Worm (Caenorhabditis elegans) whole organism, young adult: Measurements from ENCODE around the gene F56C9.6.

Experiments
- F10E7.11 ChIP-seq: sonication (generic microtip); optimal IDR thresholded peaks from 2 replicates; lab custom pipeline; 2017; ENCODE audit warnings: mild to moderate bottlenecking, missing genetic modification characterization, moderate library complexity, missing compliant biosample characterization
- F23B12.7 ChIP-seq: sonication (generic microtip); optimal IDR thresholded peaks from 2 replicates; lab custom pipeline; 2017; ENCODE audit warnings: missing genetic modification characterization, mild to moderate bottlenecking, missing compliant biosample characterization, antibody characterized with exemption, moderate library complexity; ENCODE audit not compliant: insufficient read depth
- F37B4.10 ChIP-seq: fragments of 200-800 bp; sonication (Bioruptor generic); IDR thresholded peaks from 2 replicates; pipeline ENCODE4 v1.3.6; 2022; ENCODE audit warnings: missing genetic modification characterization, missing compliant biosample characterization
- F55B11.4 ChIP-seq: sonication (generic microtip); optimal IDR thresholded peaks from 2 replicates; lab custom pipeline; 2016; ENCODE audit warnings: missing compliant biosample characterization, missing genetic modification characterization, borderline replicate concordance; ENCODE audit not compliant: insufficient read depth
- K11D2.4 ChIP-seq: fragments of 200-800 bp; sonication (Bioruptor generic); IDR thresholded peaks from 2 replicates; pipeline ENCODE4 v1.3.6; 2022; ENCODE audit warnings: missing genetic modification reagents, missing genetic modification characterization, missing compliant biosample characterization
- T07F8.4 ChIP-seq: sonication (generic microtip); optimal IDR thresholded peaks from 2 replicates; lab custom pipeline; 2016; ENCODE audit warnings: mild to moderate bottlenecking, missing genetic modification characterization, moderate library complexity, missing compliant biosample characterization
- T26A5.8 ChIP-seq: sonication (generic microtip); optimal IDR thresholded peaks from 2 replicates; lab custom pipeline; 2016; ENCODE audit warnings: missing genetic modification characterization, missing compliant biosample characterization
- Y53F4B.3 ChIP-seq: fragments of 200-800 bp; sonication (Bioruptor generic); IDR thresholded peaks from 2 replicates; pipeline ENCODE4 v1.3.6; 2022; ENCODE audit warnings: missing genetic modification reagents, missing genetic modification characterization, missing compliant biosample characterization
- Y95B8A.8 ChIP-seq: fragments of 200-800 bp; sonication (Bioruptor generic); IDR thresholded peaks from 2 replicates; pipeline ENCODE4 v1.3.6; 2022; ENCODE audit warnings: missing genetic modification reagents, missing genetic modification characterization, missing compliant biosample characterization
- ama-1 ChIP-seq, 3 experiments: fragments of 150-350 bp in 1 of 3; sonication (generic microtip) in 2 of 3; optimal IDR thresholded peaks; 2 replicates each; lab custom pipeline; 2014 to 2018; ENCODE audit warnings: missing biosample characterization in 2 of 3, missing genetic modification characterization in 2 of 3, missing genetic modification reagents in 2 of 3
- attf-6 ChIP-seq: fragments of 200-800 bp; sonication (Bioruptor generic); IDR thresholded peaks from 2 replicates; pipeline ENCODE4 v1.3.6; 2022; ENCODE audit warnings: missing genetic modification reagents, missing genetic modification characterization, missing compliant biosample characterization
- bed-1 ChIP-seq: fragments of 200-800 bp; sonication (Bioruptor generic); IDR thresholded peaks from 2 replicates; pipeline ENCODE4 v1.3.6; 2022; ENCODE audit warnings: missing genetic modification reagents, missing genetic modification characterization, missing compliant biosample characterization
- cebp-2 ChIP-seq: fragments of 200-800 bp; sonication (Bioruptor generic); IDR thresholded peaks from 2 replicates; pipeline ENCODE4 v1.3.6; 2022; ENCODE audit warnings: missing genetic modification characterization, missing compliant biosample characterization
- ceh-58 ChIP-seq: fragments of 200-800 bp; sonication (Bioruptor generic); IDR thresholded peaks from 2 replicates; pipeline ENCODE4 v1.3.6; 2022; ENCODE audit warnings: missing genetic modification characterization, missing compliant biosample characterization
- ceh-91 ChIP-seq: fragments of 200-800 bp; sonication (Bioruptor generic); IDR thresholded peaks from 2 replicates; pipeline ENCODE4 v1.3.6; 2022; ENCODE audit warnings: missing genetic modification reagents, missing genetic modification characterization, missing compliant biosample characterization
- egl-44 ChIP-seq: fragments of 200-800 bp; sonication (Bioruptor generic); IDR thresholded peaks from 2 replicates; pipeline ENCODE4 v1.3.6; 2022; ENCODE audit warnings: missing genetic modification reagents, missing genetic modification characterization, missing compliant biosample characterization
- hlh-26 ChIP-seq: fragments of 200-800 bp; sonication (Bioruptor generic); conservative IDR thresholded peaks from 2 replicates; pipeline ENCODE4 v1.3.6; 2022; ENCODE audit warnings: missing genetic modification reagents, missing genetic modification characterization, missing compliant biosample characterization
- hsf-1 ChIP-seq: fragments of 200-800 bp; sonication (Bioruptor generic); IDR thresholded peaks from 2 replicates; pipeline ENCODE4 v1.3.6; 2022; ENCODE audit warnings: missing genetic modification reagents, missing genetic modification characterization, missing compliant biosample characterization
- lin-35 ChIP-seq, 3 experiments: fragments of 150-350 bp in 2 of 3; sonication (generic microtip) in 1 of 3; optimal IDR thresholded peaks; 2 replicates each; lab custom pipeline; 2014 to 2018; ENCODE audit warnings: missing biosample characterization in 3 of 3, missing genetic modification characterization in 3 of 3, missing genetic modification reagents in 3 of 3
- lin-54 ChIP-seq: fragments of 200-800 bp; sonication (Bioruptor generic); optimal IDR thresholded peaks from 2 replicates; lab custom pipeline; 2018; ENCODE audit warnings: mild to moderate bottlenecking, missing genetic modification characterization, missing compliant biosample characterization
- lir-1 ChIP-seq: fragments of 200-800 bp; sonication (Bioruptor generic); conservative IDR thresholded peaks from 2 replicates; pipeline ENCODE4 v1.3.6; 2022; ENCODE audit warnings: missing genetic modification reagents, missing genetic modification characterization, missing compliant biosample characterization
- madf-10 ChIP-seq: sonication (generic microtip); optimal IDR thresholded peaks from 2 replicates; lab custom pipeline; 2016; ENCODE audit warnings: mild to moderate bottlenecking, missing genetic modification characterization, missing compliant biosample characterization
- madf-6 ChIP-seq: fragments of 200-800 bp; sonication (Bioruptor generic); IDR thresholded peaks from 2 replicates; pipeline ENCODE4 v1.3.6; 2022; ENCODE audit warnings: missing genetic modification reagents, missing genetic modification characterization, missing compliant biosample characterization
- madf-8 ChIP-seq: fragments of 200-800 bp; sonication (Bioruptor generic); conservative IDR thresholded peaks from 2 replicates; pipeline ENCODE4 v1.3.6; 2022; ENCODE audit warnings: missing genetic modification reagents, missing genetic modification characterization, missing compliant biosample characterization
- mel-28 ChIP-seq: sonication (generic microtip); optimal IDR thresholded peaks from 2 replicates; lab custom pipeline; 2016; ENCODE audit warnings: borderline replicate concordance, mild to moderate bottlenecking, missing genetic modification characterization, missing compliant biosample characterization
- nfya-1 ChIP-seq: sonication (generic microtip); optimal IDR thresholded peaks from 2 replicates; lab custom pipeline; 2017; ENCODE audit warnings: antibody characterized with exemption, missing compliant biosample characterization, missing genetic modification characterization, borderline replicate concordance; ENCODE audit not compliant: insufficient read depth
- nhr-120 ChIP-seq: fragments of 200-800 bp; sonication (Bioruptor generic); IDR thresholded peaks from 2 replicates; pipeline ENCODE4 v1.3.6; 2022; ENCODE audit warnings: missing genetic modification characterization, missing compliant biosample characterization
- nhr-179 ChIP-seq: sonication (generic microtip); optimal IDR thresholded peaks from 2 replicates; lab custom pipeline; 2016; ENCODE audit warnings: mild to moderate bottlenecking, missing genetic modification characterization, missing compliant biosample characterization
- nhr-80 ChIP-seq: sonication (generic microtip); optimal IDR thresholded peaks from 2 replicates; lab custom pipeline; 2016; ENCODE audit warnings: missing genetic modification characterization, missing compliant biosample characterization
- pha-4 ChIP-seq: fragments of 150-350 bp; sonication (generic microtip); optimal IDR thresholded peaks from 2 replicates; lab custom pipeline; 2014; ENCODE audit warnings: missing biosample characterization, missing genetic modification reagents, missing genetic modification characterization
- rcor-1 ChIP-seq: fragments of 200-800 bp; sonication (Bioruptor generic); IDR thresholded peaks from 2 replicates; pipeline ENCODE4 v1.3.6; 2022; ENCODE audit warnings: missing genetic modification reagents, missing genetic modification characterization, missing compliant biosample characterization
- sptf-2 ChIP-seq: fragments of 200-800 bp; sonication (Bioruptor generic); optimal IDR thresholded peaks from 2 replicates; lab custom pipeline; 2018; ENCODE audit warnings: mild to moderate bottlenecking, missing genetic modification characterization, missing compliant biosample characterization
- tbp1 ChIP-seq: fragments of 200-800 bp; sonication (Bioruptor generic); optimal IDR thresholded peaks from 2 replicates; lab custom pipeline; 2018; ENCODE audit warnings: mild to moderate bottlenecking, missing genetic modification characterization, missing compliant biosample characterization
- xnd-1 ChIP-seq: sonication (generic microtip); optimal IDR thresholded peaks from 2 replicates; lab custom pipeline; 2016; ENCODE audit warnings: missing genotype, missing genetic modification reagents, missing genetic modification characterization, missing compliant biosample characterization
- ztf-28 ChIP-seq: fragments of 200-800 bp; sonication (Bioruptor generic); IDR thresholded peaks from 2 replicates; pipeline ENCODE4 v1.3.6; 2022; ENCODE audit warnings: missing genetic modification reagents, missing genetic modification characterization, missing compliant biosample characterization

Gene F56C9.6

ce11 chrIII:7323331-7323730, 12.8 kb upstream of the F56C9.6 start:
- TF ChIP-seq F37B4.10 (no peak), T07F8.4 (no peak), T26A5.8 (tag; lab: Kevin White, UChicago) (no peak), nhr-80 (tag; lab: Kevin White, UChicago) (peak; percentile 24), egl-44 (no peak)

DNA sequence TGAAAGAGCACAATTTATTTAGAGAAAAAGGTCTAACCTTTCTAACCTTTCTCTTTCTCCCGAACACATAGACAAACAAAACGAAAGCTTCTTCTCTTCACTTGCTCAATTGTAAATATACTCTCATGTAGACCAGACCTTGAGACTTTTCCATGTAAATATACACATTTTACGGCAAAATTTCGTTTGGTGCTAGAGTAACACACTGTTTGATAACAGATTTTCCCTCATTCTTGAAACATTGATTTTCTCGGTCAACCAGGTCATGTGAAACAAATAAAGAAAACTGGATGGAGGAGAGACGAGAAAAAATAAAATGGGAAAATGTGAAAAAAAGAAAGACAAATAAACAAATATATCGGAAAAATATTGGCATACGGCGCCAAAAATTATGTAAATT, 11.4 kb upstream of the F56C9.6 start:
- TF ChIP-seq Y53F4B.3 (no peak), pha-4 (tag; lab: Kevin White, UChicago) (peak; percentile 7)

DNA sequence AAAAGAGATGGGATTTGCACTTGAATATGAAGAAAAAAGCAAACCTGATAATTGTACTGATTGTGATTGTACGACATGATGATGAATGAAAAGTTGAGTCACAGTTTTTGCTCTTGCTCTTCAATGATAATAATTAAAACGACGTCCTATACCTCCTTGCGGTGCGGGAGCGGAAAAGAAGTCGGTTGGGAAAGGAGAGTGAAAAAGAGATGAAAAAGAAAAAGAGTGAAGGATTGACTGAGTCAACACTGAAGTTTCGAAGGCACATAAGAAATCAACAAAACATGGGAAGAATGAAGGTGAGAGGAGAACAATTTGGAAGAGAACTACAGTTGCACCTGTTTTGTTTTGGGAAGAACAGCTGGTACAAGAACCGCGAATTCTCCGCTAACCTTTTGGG, 8.8 kb upstream of the F56C9.6 start, which contains the start of gene F56C9.8:
F56C9.8 (minus strand) TSS at position 120 of the 400 bp plus-strand sequence.
- TF ChIP-seq ceh-91: no peak
- TF ChIP-seq nhr-80 (tag; lab: Kevin White, UChicago): peak; percentile 30
- TF ChIP-seq madf-8 (GFP tag; lab: Robert Waterston, UW): no peak
- no peak for TF ChIP-seq F55B11.4 (tag; lab: Kevin White, UChicago)

DNA sequence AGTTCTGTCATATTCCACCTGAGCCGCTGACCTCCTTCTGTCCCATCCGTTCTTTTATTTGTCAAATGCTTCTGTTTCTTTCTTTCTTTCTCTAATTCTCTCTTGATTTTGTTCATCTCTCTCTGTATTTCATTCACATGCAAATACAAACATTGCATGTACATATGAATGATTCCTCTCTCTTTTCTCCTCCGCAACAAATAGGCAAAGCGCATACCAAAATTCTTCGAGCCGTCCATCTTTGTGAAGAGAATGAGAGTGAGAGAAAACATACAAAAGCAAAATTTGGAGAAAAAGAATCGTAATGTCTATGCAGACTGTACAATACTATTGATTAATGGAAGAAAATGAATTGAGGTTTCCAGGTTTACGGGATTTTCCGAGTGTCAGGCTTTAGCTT, 6.8 kb upstream of the F56C9.6 start:
- TF ChIP-seq xnd-1 (tag; lab: Kevin White, UChicago) (no peak), rcor-1 (no peak), tbp1 (GFP tag; lab: Kevin White, UChicago) (no peak), nhr-80 (tag; lab: Kevin White, UChicago) (peak; percentile 63)

- no peak for TF ChIP-seq mel-28
- TF ChIP-seq nhr-80 (tag; lab: Kevin White, UChicago): peak; percentile 75
- no peak for TF ChIP-seq hsf-1 (GFP tag; lab: Robert Waterston, UW)
- no peak for TF ChIP-seq sptf-2 (GFP tag; lab: Kevin White, UChicago)
- TF ChIP-seq cebp-2 (GFP tag; lab: Robert Waterston, UW): no peak
- no peak for TF ChIP-seq madf-6 (GFP tag; lab: Robert Waterston, UW)
- no peak for TF ChIP-seq madf-10 (tag; lab: Kevin White, UChicago)
- TF ChIP-seq, all 124 proteins: peak for 1
These were observed 4.5 kb upstream of the F56C9.6 start, which contains the start of gene nspg-6 for ce11 chrIII:7314927-7315547. Gene nspg-6 (minus strand): TSS chrIII:7314977.

- no peak for TF ChIP-seq nhr-120 (GFP tag; lab: Robert Waterston, UW)
- no peak for TF ChIP-seq bed-1 (GFP tag; lab: Robert Waterston, UW)
- TF ChIP-seq Y95B8A.8 (GFP tag; lab: Robert Waterston, UW): no peak
- no peak for TF ChIP-seq F10E7.11 (tag; lab: Kevin White, UChicago)
- TF ChIP-seq Y53F4B.3: no peak
- no peak for TF ChIP-seq nhr-179 (tag; lab: Kevin White, UChicago)
- no peak for TF ChIP-seq attf-6 (GFP tag; lab: Robert Waterston, UW)
- no peak for TF ChIP-seq hlh-26 (GFP tag; lab: Robert Waterston, UW)
- TF ChIP-seq F23B12.7: no peak
- no peak for TF ChIP-seq ama-1 (optimal IDR thresholded peaks at IDR 0.05; lab: Kevin White, UChicago)
- no peak for TF ChIP-seq ama-1 (GFP tag; optimal IDR thresholded peaks at IDR 0.05; lab: Kevin White, UChicago)
- no peak for TF ChIP-seq ceh-58 (GFP tag; lab: Robert Waterston, UW)
- no peak for TF ChIP-seq lin-35 (GFP tag; optimal IDR thresholded peaks at IDR 0.05; lab: Kevin White, UChicago)
- no peak for TF ChIP-seq hsf-1 (GFP tag; lab: Robert Waterston, UW)
- no peak for TF ChIP-seq ztf-28 (GFP tag; lab: Robert Waterston, UW)
- TF ChIP-seq mel-28: no peak
- TF ChIP-seq nfya-1 (tag; lab: Kevin White, UChicago): no peak
- no peak for TF ChIP-seq lir-1 (GFP tag; lab: Robert Waterston, UW)
- TF ChIP-seq K11D2.4 (GFP tag; lab: Robert Waterston, UW): no peak
- no peak for TF ChIP-seq lin-54 (GFP tag; lab: Kevin White, UChicago)
- TF ChIP-seq T26A5.8 (tag; lab: Kevin White, UChicago): no peak
These were observed 3.9 kb upstream of the F56C9.6 start for ce11 chrIII:7314473-7314872.
